Worm (Caenorhabditis elegans): Measurements from ENCODE around the gene abts-3.

Gene abts-3

DNA sequence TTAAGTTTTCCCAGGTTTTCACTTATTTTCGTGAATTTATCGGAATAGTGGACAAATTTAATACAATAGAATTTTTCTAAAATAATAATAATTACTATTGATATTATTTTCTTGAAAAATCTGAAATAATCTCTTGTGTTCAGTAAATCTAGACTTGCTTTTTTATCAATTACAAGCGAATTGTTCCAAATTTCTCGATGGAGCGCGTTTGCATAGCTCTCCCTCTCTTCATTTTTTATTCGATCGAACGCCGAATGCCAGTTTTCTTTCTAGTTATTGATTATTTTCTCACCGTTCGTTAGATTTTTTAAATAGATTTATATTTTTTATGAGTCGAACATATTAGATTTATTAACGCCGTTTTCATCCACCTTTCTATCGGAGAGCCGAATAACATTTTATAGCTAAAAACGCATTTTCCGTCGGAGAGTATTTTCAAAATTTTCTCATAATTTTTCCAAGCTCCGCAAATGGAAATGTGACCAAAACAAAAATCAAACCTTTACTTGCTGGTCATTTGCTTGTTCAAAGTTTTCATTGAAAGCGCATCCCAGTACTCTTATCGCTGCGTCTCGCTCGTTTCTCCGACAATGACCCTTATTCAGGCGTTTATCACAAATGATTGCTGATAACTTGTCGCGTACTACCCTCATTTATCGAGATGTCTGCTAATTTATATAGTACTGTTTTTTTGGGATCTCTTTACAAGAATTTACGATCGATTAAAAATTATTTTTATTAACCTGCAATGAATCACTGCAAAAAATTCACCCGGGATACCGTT, 9.9 kb upstream of the abts-3 start:
- TF ChIP-seq W03F9.2 (tag; optimal IDR thresholded peaks at IDR 0.05) (peak; percentile 38), him-1 (tag; optimal IDR thresholded peaks at IDR 0.05) (no peak)

DNA sequence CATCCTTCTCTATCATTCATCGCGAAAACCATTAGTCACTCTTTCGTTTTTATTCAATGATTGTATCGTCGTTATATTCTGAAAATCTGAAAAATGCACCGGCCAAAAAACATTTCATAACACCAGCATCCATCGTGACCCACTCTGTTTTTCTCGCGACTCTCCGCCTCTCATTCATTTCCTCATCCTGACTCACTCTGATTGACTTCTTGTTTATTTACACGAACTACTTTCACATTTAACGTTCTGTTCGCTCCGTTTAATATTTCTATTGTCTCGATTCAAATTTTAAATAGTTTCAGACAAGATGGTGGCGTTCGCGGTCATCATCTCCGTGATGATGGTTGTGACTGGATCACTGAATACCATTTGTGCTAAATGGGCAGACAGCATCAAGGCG, 9.2 kb upstream of the abts-3 start, which contains the start of gene C29H12.2:
Gene C29H12.2 (plus strand): TSS at position 297 of the 400 bp plus-strand sequence.
- TF ChIP-seq him-1 (tag; optimal IDR thresholded peaks at IDR 0.05) (no peak), W03F9.2 (tag; optimal IDR thresholded peaks at IDR 0.05) (no peak), dao-5 (tag; optimal IDR thresholded peaks at IDR 0.05) (no peak)

DNA sequence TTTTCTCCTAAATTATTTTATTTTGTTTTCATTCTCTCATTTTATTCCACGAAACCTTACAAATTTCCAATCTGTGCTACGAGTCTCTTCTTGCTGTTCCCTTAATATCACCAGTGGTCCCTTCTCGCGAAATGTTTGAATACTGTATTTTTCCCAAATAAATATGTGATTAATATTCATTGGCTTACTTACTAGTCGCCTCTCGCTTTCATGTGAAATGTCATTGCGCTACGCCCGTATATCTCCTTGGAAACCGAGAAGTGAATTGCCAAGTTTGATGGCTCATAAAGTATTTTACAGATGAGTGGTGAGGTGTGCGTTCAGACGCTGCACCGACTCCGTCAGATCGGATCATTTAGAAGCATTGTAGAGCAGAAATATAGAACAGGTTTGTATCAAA, 7.4 kb upstream of the abts-3 start, which contains the start of gene rars-2:
Gene rars-2 (plus strand): TSS at position 301 of the 400 bp plus-strand sequence.
- TF ChIP-seq W03F9.2 (tag; optimal IDR thresholded peaks at IDR 0.05) (no peak), dao-5 (tag; optimal IDR thresholded peaks at IDR 0.05) (no peak), him-1 (tag; optimal IDR thresholded peaks at IDR 0.05) (no peak)

DNA sequence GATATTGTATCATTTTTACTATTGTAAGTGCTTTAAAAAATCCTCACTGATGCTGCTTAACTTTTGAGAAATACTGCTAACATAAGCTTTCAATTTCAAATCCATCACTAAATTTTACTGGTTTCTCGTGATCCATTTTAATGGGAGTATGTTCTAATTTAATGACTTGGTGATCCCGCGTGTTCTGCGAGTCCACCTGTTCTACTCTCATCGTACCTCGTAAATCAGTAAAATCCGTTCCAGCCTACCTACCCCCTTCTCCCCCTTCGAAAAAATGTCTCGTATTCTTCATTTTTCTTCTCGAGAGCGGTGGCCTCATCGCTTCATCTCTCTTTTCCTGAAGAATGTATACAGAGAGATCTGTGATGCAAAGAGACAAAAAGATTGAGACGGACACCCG, 2.8 kb downstream of the abts-3 start:
- TF ChIP-seq W03F9.2 (tag; optimal IDR thresholded peaks at IDR 0.05) (no peak), dao-5 (tag; optimal IDR thresholded peaks at IDR 0.05) (no peak), him-1 (tag; optimal IDR thresholded peaks at IDR 0.05) (no peak)

- TF ChIP-seq W03F9.2 (tag; optimal IDR thresholded peaks at IDR 0.05) = no peak
- no peak for TF ChIP-seq dao-5 (tag; optimal IDR thresholded peaks at IDR 0.05)
- TF ChIP-seq him-1 (tag; optimal IDR thresholded peaks at IDR 0.05) = no peak
Measured at ce11 chrII:6136712-6137111, 4.0 kb downstream of the abts-3 start.

- TF ChIP-seq W03F9.2 (tag; optimal IDR thresholded peaks at IDR 0.05) (no peak), dao-5 (tag; optimal IDR thresholded peaks at IDR 0.05) (no peak), him-1 (tag; optimal IDR thresholded peaks at IDR 0.05) (no peak)
Measured at ce11 chrII:6138138-6138537, 5.4 kb downstream of the abts-3 start.

DNA sequence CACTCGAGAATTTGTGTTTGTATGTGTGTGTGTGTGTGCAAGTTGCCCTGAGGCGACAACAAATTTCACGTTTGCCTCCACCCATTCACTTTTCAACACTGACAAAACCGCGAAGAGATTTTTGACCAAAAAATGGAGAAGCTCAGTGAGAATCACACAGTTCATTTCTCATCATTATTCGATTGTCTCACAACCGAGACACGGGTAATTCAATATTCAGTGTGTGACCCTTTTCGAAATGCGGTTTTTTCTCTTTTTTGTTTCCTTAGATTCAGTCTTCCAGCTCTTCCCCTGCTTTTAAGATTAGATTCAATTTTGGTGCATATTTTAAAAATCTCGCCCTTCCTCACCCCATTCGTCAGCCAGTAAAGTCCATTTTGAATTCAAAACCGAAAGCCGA, 6.8 kb downstream of the abts-3 start:
- TF ChIP-seq dao-5 (tag; optimal IDR thresholded peaks at IDR 0.05) (no peak), W03F9.2 (tag; optimal IDR thresholded peaks at IDR 0.05) (no peak), him-1 (tag; optimal IDR thresholded peaks at IDR 0.05) (no peak)

DNA sequence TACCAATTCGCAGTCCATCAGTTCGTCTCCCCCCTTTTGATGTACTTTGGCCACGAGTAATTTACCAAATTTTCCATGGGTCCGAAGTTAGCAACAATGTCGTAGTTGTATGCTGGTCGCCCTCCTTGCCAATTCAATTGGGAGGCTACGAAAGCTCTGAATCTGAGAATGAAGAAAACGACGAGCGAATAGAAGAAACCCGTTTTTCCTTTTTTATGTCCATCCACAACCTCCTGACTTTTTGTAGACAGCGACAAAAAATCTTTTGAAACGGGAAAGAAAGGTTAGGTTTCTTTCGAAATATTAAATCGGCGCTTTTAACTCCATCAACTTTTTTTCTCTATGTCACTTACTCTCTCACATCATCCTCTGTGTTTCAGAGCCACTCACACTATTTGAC, 9.8 kb downstream of the abts-3 start:
- TF ChIP-seq dao-5 (tag; optimal IDR thresholded peaks at IDR 0.05) (no peak), him-1 (tag; optimal IDR thresholded peaks at IDR 0.05) (no peak), W03F9.2 (tag; optimal IDR thresholded peaks at IDR 0.05) (no peak)

ce11 chrII:6147131-6147530, 14.4 kb downstream of the abts-3 start:
- no peak for TF ChIP-seq him-1 (tag; optimal IDR thresholded peaks at IDR 0.05)
- TF ChIP-seq W03F9.2 (tag; optimal IDR thresholded peaks at IDR 0.05) = no peak
- TF ChIP-seq dao-5 (tag; optimal IDR thresholded peaks at IDR 0.05) = no peak

- TF ChIP-seq him-1 (tag; optimal IDR thresholded peaks at IDR 0.05) (no peak), W03F9.2 (tag; optimal IDR thresholded peaks at IDR 0.05) (no peak), dao-5 (tag; optimal IDR thresholded peaks at IDR 0.05) (no peak)
Measured at ce11 chrII:6148369-6148768, 15.7 kb downstream of the abts-3 start.

DNA sequence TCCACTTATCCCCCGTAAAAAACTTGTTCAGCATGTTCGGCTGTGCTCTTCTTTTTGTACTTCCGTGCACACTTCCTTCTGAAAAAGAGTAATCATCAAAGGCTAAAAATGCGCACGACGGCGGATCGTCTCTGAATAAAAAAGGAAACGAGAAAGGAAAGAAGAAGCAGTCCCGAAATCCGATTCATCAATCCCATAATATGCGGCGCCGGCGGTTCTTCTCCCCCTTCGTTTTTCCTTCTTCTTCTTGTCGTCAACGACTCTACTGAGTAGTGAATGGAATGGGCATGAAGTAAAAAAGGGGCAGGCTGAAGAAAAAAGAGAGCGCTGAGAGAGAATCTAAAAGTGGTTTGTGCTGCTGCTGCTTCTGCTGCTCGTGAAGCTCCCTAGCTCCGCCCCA, 16.7 kb downstream of the abts-3 start:
- TF ChIP-seq W03F9.2 (tag; optimal IDR thresholded peaks at IDR 0.05) (no peak), dao-5 (tag; optimal IDR thresholded peaks at IDR 0.05) (no peak), him-1 (tag; optimal IDR thresholded peaks at IDR 0.05) (no peak)

- TF ChIP-seq him-1 (tag; optimal IDR thresholded peaks at IDR 0.05) (no peak), dao-5 (tag; optimal IDR thresholded peaks at IDR 0.05) (no peak), W03F9.2 (tag; optimal IDR thresholded peaks at IDR 0.05) (no peak)
Measured at ce11 chrII:6158111-6158510, 25.4 kb downstream of the abts-3 start.

DNA sequence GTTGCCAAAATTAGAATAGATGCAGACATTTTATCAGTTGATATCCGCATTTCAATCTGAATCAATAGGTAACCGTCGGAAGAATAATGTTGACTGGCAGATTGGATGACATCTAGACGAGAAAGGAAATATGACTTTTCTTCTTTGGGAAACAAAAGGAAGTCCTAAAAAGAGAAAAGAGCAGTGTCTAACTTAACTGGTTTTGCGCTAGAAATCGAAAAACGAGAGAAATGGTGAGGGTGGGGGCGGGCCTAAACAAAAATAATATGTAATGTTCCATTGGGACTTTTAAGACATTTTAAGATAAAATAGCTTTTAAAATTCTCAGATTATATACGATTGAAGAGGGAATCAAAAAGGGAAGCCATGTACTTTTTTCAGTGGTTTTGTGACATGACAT, 28.3 kb downstream of the abts-3 start, which contains the start of gene exp-1:
Gene exp-1 (minus strand): TSS at position 101 of the 400 bp plus-strand sequence.
- TF ChIP-seq dao-5 (tag; optimal IDR thresholded peaks at IDR 0.05) (no peak), W03F9.2 (tag; optimal IDR thresholded peaks at IDR 0.05) (no peak), him-1 (tag; optimal IDR thresholded peaks at IDR 0.05) (no peak)

- TF ChIP-seq dao-5 (tag; optimal IDR thresholded peaks at IDR 0.05) (no peak), W03F9.2 (tag; optimal IDR thresholded peaks at IDR 0.05) (no peak), him-1 (tag; optimal IDR thresholded peaks at IDR 0.05) (no peak)
Measured at ce11 chrII:6165152-6165551, 32.5 kb downstream of the abts-3 start.

DNA sequence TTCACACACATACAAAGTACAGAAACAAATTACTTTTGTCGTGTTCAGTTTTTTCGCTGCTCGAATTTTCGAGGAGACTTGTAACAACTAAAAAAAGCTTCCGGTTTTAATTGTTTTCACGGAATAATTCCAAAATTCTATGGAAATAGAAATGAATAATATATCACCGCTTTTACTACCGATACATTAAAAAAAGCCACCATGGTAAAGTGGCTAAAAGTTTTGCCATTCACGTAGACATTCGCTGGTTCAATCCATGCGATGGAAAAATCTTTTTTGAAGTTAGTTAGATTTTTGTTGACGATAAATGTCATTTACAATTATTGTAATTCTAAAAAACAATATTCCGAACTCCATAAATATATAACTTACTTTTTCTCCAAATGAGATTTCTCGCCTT, 36.0 kb downstream of the abts-3 start:
- no peak for TF ChIP-seq dao-5 (tag; optimal IDR thresholded peaks at IDR 0.05)
